Worm (Caenorhabditis elegans): ENCODE results near the gene dyrb-1.

DNA sequence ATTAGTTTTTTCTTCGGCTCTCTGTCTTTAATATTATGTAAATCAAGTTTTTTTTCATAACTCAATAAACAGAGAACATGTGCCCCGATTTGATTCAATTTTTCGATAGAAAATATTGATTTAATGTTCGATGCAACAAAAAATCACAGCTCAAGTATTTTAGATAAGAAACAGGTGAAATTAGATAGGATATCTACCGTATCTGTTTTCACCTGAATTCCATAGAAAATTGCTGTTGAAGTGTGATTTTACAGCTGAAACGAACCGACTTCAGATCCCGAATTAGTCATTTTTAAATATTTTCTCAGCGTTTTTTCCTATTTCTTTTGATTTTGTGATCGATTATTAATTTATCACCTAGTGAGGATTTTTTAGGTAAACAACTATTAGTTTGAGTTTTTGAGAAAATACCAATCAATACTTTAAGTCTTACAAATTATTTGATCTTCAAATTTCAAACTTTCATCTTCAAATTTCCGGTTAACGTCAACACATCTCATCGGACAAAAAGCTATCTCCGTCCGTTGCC lies 32.3 kb upstream of the dyrb-1 start, which contains the start of gene Y9C2UA.1:
- TF ChIP-seq jun-1 (tag; optimal IDR thresholded peaks at IDR 0.05) (no peak), pag-3 (tag; optimal IDR thresholded peaks at IDR 0.05; ENCODE audit: borderline replicate concordance, insufficient read depth) (no peak), Y116A8C.19 (tag; optimal IDR thresholded peaks at IDR 0.05; ENCODE audit: borderline replicate concordance) (no peak), ceh-90 (tag; optimal IDR thresholded peaks at IDR 0.05) (no peak), mep-1 (tag; optimal IDR thresholded peaks at IDR 0.05) (no peak), elt-2 (tag; optimal IDR thresholded peaks at IDR 0.05) (no peak)
